Fruit fly (Drosophila melanogaster) whole organism, embryonic: Measurements from ENCODE around the gene CG15643.

Experiments
- Antp ChIP-seq: fragments of 200-800 bp; sonication (Bioruptor generic); optimal IDR thresholded peaks from 3 replicates; lab custom pipeline; 2016; ENCODE audit warnings: missing biosample characterization, missing genetic modification characterization
- Bdp1 ChIP-seq: fragments of 200-800 bp; sonication (Bioruptor generic); optimal IDR thresholded peaks from 3 replicates; lab custom pipeline; 2016; ENCODE audit warnings: missing biosample characterization, missing genetic modification characterization
- CG10209 ChIP-seq: fragments of 200-800 bp; sonication (Bioruptor generic); optimal IDR thresholded peaks from 3 replicates; lab custom pipeline; 2017; ENCODE audit warnings: missing biosample characterization, mild to moderate bottlenecking, missing genetic modification characterization, missing genetic modification reagents
- CG10274 ChIP-seq: fragments of 200-800 bp; sonication (Bioruptor generic); optimal IDR thresholded peaks from 3 replicates; lab custom pipeline; 2017; ENCODE audit warnings: missing biosample characterization, mild to moderate bottlenecking, missing genetic modification characterization
- CG10462 ChIP-seq: fragments of 200-800 bp; sonication (Bioruptor generic); optimal IDR thresholded peaks from 2 replicates; lab custom pipeline; 2016; ENCODE audit warnings: missing biosample characterization, missing genetic modification characterization
- CG11398 ChIP-seq: fragments of 200-800 bp; sonication (Bioruptor generic); optimal IDR thresholded peaks from 2 replicates; lab custom pipeline; 2016; ENCODE audit warnings: missing biosample characterization, missing genetic modification characterization
- CG12155 ChIP-seq: fragments of 200-800 bp; sonication (Bioruptor generic); optimal IDR thresholded peaks from 3 replicates; lab custom pipeline; 2016; ENCODE audit warnings: missing biosample characterization, missing genetic modification characterization
- CG13624 ChIP-seq: fragments of 200-800 bp; sonication (Bioruptor generic); optimal IDR thresholded peaks from 2 replicates; lab custom pipeline; 2016; ENCODE audit warnings: missing biosample characterization, missing genetic modification characterization
- CG14965 ChIP-seq: fragments of 200-800 bp; sonication (Bioruptor generic); optimal IDR thresholded peaks from 2 replicates; lab custom pipeline; 2016; ENCODE audit warnings: missing biosample characterization, missing genetic modification characterization, borderline replicate concordance
- CG16779 ChIP-seq: fragments of 200-800 bp; sonication (Bioruptor generic); IDR thresholded peaks from 2 replicates; pipeline ENCODE4 v1.3.6; 2022; ENCODE audit warnings: missing biosample characterization, missing genetic modification characterization
- CG17186 ChIP-seq: fragments of 200-800 bp; sonication (Bioruptor generic); optimal IDR thresholded peaks from 3 replicates; lab custom pipeline; 2017; ENCODE audit warnings: missing biosample characterization, missing genetic modification reagents, missing genetic modification characterization
- CG17385 ChIP-seq: fragments of 200-800 bp; sonication (Bioruptor generic); optimal IDR thresholded peaks from 3 replicates; lab custom pipeline; 2018; ENCODE audit warnings: missing biosample characterization, mild to moderate bottlenecking, missing genetic modification characterization
- CG1792 ChIP-seq: fragments of 200-800 bp; sonication (Bioruptor generic); optimal IDR thresholded peaks from 2 replicates; lab custom pipeline; 2016; ENCODE audit warnings: missing biosample characterization, missing genetic modification characterization
- CG2889 ChIP-seq: fragments of 200-800 bp; sonication (Bioruptor generic); IDR thresholded peaks from 3 replicates; pipeline ENCODE4 v1.3.6; 2022; ENCODE audit warnings: missing biosample characterization, missing genetic modification characterization
- CG30431 ChIP-seq: fragments of 200-800 bp; sonication (Bioruptor generic); optimal IDR thresholded peaks from 2 replicates; lab custom pipeline; 2017; ENCODE audit warnings: missing biosample characterization, missing genetic modification characterization
- CG32532 ChIP-seq: fragments of 200-800 bp; sonication (Bioruptor generic); IDR thresholded peaks from 2 replicates; pipeline ENCODE4 v1.3.6; 2022; ENCODE audit warnings: missing biosample characterization, missing genetic modification characterization
- CG3407 ChIP-seq: fragments of 200-800 bp; sonication (Bioruptor generic); optimal IDR thresholded peaks from 2 replicates; lab custom pipeline; 2018; ENCODE audit warnings: missing biosample characterization, mild to moderate bottlenecking, missing genetic modification characterization
- CG4707 ChIP-seq: fragments of 200-800 bp; sonication (Bioruptor generic); optimal IDR thresholded peaks from 2 replicates; lab custom pipeline; 2018; ENCODE audit warnings: missing biosample characterization, mild to moderate bottlenecking, missing genetic modification characterization, moderate library complexity
- CG5180 ChIP-seq: fragments of 200-800 bp; sonication (Bioruptor generic); optimal IDR thresholded peaks from 3 replicates; lab custom pipeline; 2017; ENCODE audit warnings: missing biosample characterization, missing genetic modification characterization, mild to moderate bottlenecking, moderate library complexity, missing genetic modification reagents
- CG6654 ChIP-seq: fragments of 200-800 bp; sonication (Bioruptor generic); optimal IDR thresholded peaks from 2 replicates; lab custom pipeline; 2017; ENCODE audit warnings: missing biosample characterization, mild to moderate bottlenecking, missing genetic modification characterization
- CG7839 ChIP-seq: fragments of 200-800 bp; sonication (Bioruptor generic); optimal IDR thresholded peaks from 3 replicates; lab custom pipeline; 2018; ENCODE audit warnings: missing biosample characterization, mild to moderate bottlenecking, missing genetic modification characterization, moderate library complexity
- CG7963 ChIP-seq: fragments of 200-800 bp; sonication (Bioruptor generic); IDR thresholded peaks from 3 replicates; pipeline ENCODE4 v1.3.6; 2022; ENCODE audit warnings: missing biosample characterization, missing genetic modification characterization; ENCODE audit not compliant: partially characterized antibody
- CG7987 ChIP-seq: fragments of 200-800 bp; sonication (Bioruptor generic); optimal IDR thresholded peaks from 2 replicates; lab custom pipeline; 2018; ENCODE audit warnings: missing biosample characterization, mild to moderate bottlenecking, missing genetic modification characterization, moderate library complexity
- CG9727 ChIP-seq: fragments of 200-800 bp; sonication (Bioruptor generic); optimal IDR thresholded peaks from 3 replicates; lab custom pipeline; 2017; ENCODE audit warnings: missing biosample characterization, mild to moderate bottlenecking, missing genetic modification characterization
- CkIIα-i1 ChIP-seq: fragments of 200-800 bp; sonication (Bioruptor generic); IDR thresholded peaks from 2 replicates; pipeline ENCODE4 v1.3.6; 2022; ENCODE audit warnings: missing biosample characterization, missing genetic modification characterization
- CoRest ChIP-seq: fragments of 200-800 bp; sonication (Bioruptor generic); optimal IDR thresholded peaks from 3 replicates; lab custom pipeline; 2018; ENCODE audit warnings: missing biosample characterization, mild to moderate bottlenecking, missing genetic modification characterization, moderate library complexity
- Fer3 ChIP-seq: fragments of 200-800 bp; sonication (Bioruptor generic); optimal IDR thresholded peaks from 2 replicates; lab custom pipeline; 2018; ENCODE audit warnings: missing biosample characterization, mild to moderate bottlenecking, missing genetic modification characterization, moderate library complexity
- HLH54F ChIP-seq: fragments of 200-800 bp; sonication (Bioruptor generic); optimal IDR thresholded peaks from 3 replicates; lab custom pipeline; 2016; ENCODE audit warnings: missing biosample characterization, missing genetic modification characterization
- Hand ChIP-seq: fragments of 200-800 bp; sonication (Bioruptor generic); optimal IDR thresholded peaks from 2 replicates; lab custom pipeline; 2017; ENCODE audit warnings: mild to moderate bottlenecking, missing biosample characterization, missing genetic modification reagents, missing genetic modification characterization
- Lim3 ChIP-seq: fragments of 200-800 bp; sonication (Bioruptor generic); IDR thresholded peaks from 2 replicates; pipeline ENCODE4 v1.3.6; 2022; ENCODE audit warnings: missing biosample characterization, missing genetic modification characterization
- MBD-R2 ChIP-seq: fragments of 200-800 bp; sonication (Bioruptor generic); IDR thresholded peaks from 2 replicates; pipeline ENCODE4 v1.3.6; 2022; ENCODE audit warnings: missing biosample characterization, missing genetic modification characterization
- NfI ChIP-seq: fragments of 200-800 bp; sonication (Bioruptor generic); optimal IDR thresholded peaks from 3 replicates; lab custom pipeline; 2018; ENCODE audit warnings: missing biosample characterization, mild to moderate bottlenecking, missing genetic modification characterization, moderate library complexity
- Poxn ChIP-seq: fragments of 200-800 bp; sonication (Bioruptor generic); IDR thresholded peaks from 2 replicates; pipeline ENCODE4 v1.3.6; 2022; ENCODE audit warnings: missing biosample characterization, missing genetic modification characterization
- Ptx1 ChIP-seq: fragments of 200-800 bp; sonication (Bioruptor generic); IDR thresholded peaks from 2 replicates; pipeline ENCODE4 v1.3.6; 2022; ENCODE audit warnings: missing biosample characterization, missing genetic modification characterization
- Six4 ChIP-seq: fragments of 200-800 bp; sonication (Bioruptor generic); optimal IDR thresholded peaks from 2 replicates; lab custom pipeline; 2016; ENCODE audit warnings: missing biosample characterization, missing genetic modification characterization
- al ChIP-seq: fragments of 200-800 bp; sonication (Bioruptor generic); IDR thresholded peaks from 2 replicates; pipeline ENCODE4 v1.3.6; 2022; ENCODE audit warnings: missing biosample characterization, missing genetic modification characterization
- ato ChIP-seq: fragments of 200-800 bp; sonication (Bioruptor generic); IDR thresholded peaks from 2 replicates; pipeline ENCODE4 v1.3.6; 2022; ENCODE audit warnings: missing biosample characterization, missing genetic modification characterization; ENCODE audit not compliant: partially characterized antibody
- cwo ChIP-seq: fragments of 200-800 bp; sonication (Bioruptor generic); optimal IDR thresholded peaks from 3 replicates; lab custom pipeline; 2017; ENCODE audit warnings: missing biosample characterization, missing genetic modification characterization, mild to moderate bottlenecking, moderate library complexity, missing genetic modification reagents
- dmrt99B ChIP-seq: fragments of 200-800 bp; sonication (Bioruptor generic); optimal IDR thresholded peaks from 2 replicates; lab custom pipeline; 2018; ENCODE audit warnings: missing biosample characterization, mild to moderate bottlenecking, missing genetic modification characterization, moderate library complexity
- eyg ChIP-seq: fragments of 200-800 bp; sonication (Bioruptor generic); optimal IDR thresholded peaks from 3 replicates; lab custom pipeline; 2016; ENCODE audit warnings: missing biosample characterization, missing genetic modification characterization
- fd3F ChIP-seq: fragments of 200-800 bp; sonication (Bioruptor generic); optimal IDR thresholded peaks from 2 replicates; lab custom pipeline; 2018; ENCODE audit warnings: missing biosample characterization, mild to moderate bottlenecking, missing genetic modification characterization, moderate library complexity
- gro ChIP-seq: fragments of 200-800 bp; sonication (Bioruptor generic); optimal IDR thresholded peaks from 2 replicates; lab custom pipeline; 2016; ENCODE audit warnings: missing biosample characterization, missing genetic modification characterization
- pb ChIP-seq: fragments of 200-800 bp; sonication (Bioruptor generic); optimal IDR thresholded peaks from 3 replicates; lab custom pipeline; 2016; ENCODE audit warnings: missing biosample characterization, missing genetic modification characterization
- prd ChIP-seq, 3 experiments: fragments of >200 bp in 2 of 3; fragments of 200-800 bp in 1 of 3; sonication (Bioruptor generic) in 1 of 3; optimal IDR thresholded peaks in 2 of 3; IDR thresholded peaks in 1 of 3; 2 replicates in 2 of 3; 3 replicates in 1 of 3; pipeline versions ENCODE4 v1.3.6 to Lab custom; 2017 to 2022; ENCODE audit warnings: missing biosample characterization in 1 of 3, missing genetic modification characterization in 1 of 3
- slou ChIP-seq: fragments of 200-800 bp; sonication (Bioruptor generic); optimal IDR thresholded peaks from 3 replicates; lab custom pipeline; 2016; ENCODE audit warnings: missing biosample characterization, missing genetic modification characterization
- toy ChIP-seq: fragments of 200-800 bp; sonication (Bioruptor generic); IDR thresholded peaks from 2 replicates; pipeline ENCODE4 v1.3.6; 2022; ENCODE audit warnings: missing biosample characterization, missing genetic modification characterization
- unc-4 ChIP-seq: fragments of 200-800 bp; sonication (Bioruptor generic); IDR thresholded peaks from 2 replicates; pipeline ENCODE4 v1.3.6; 2022; ENCODE audit warnings: missing biosample characterization, missing genetic modification characterization; ENCODE audit not compliant: partially characterized antibody
- z ChIP-seq: fragments of 200-800 bp; sonication (Bioruptor generic); IDR thresholded peaks from 3 replicates; pipeline ENCODE4 v1.3.6; 2022; ENCODE audit warnings: missing biosample characterization, missing genetic modification characterization
- zfh1 ChIP-seq: fragments of 200-800 bp; sonication (Bioruptor generic); IDR thresholded peaks from 3 replicates; pipeline ENCODE4 v1.3.6; 2022; ENCODE audit warnings: missing biosample characterization, missing genetic modification characterization

The CG15643 gene

dm6 chrX:15549055-15549454 is 22.9 kb downstream of the CG15643 start (continued):
- TF ChIP-seq CG16779 (GFP tag; lab: Robert Waterston, UW) (0 out of 2 replicates have a peak, but pooled peaks have one; percentile 52), CG17186 (GFP tag; lab: Kevin White, UChicago) (no peak), Bdp1 (peak; percentile 13), CG30431 (GFP tag; lab: Kevin White, UChicago) (peak; percentile 30), CG2889 (peak; percentile 62; the same call in 2 of the 3 replicates), toy (GFP tag; lab: Robert Waterston, UW) (peak; percentile 23; the same call in 1 of the 2 replicates), CG11398 (GFP tag; lab: Kevin White, UChicago) (peak; percentile 27), fd3F (peak; percentile 74), gro (GFP tag; lab: Kevin White, UChicago) (peak; percentile 66), prd (optimal IDR thresholded peaks at IDR 0.05; lab: Kevin White, UChicago) (no peak), prd (GFP tag; IDR thresholded peaks at IDR 0.05; lab: Robert Waterston, UW) (peak; percentile 80), MBD-R2 (peak; percentile 39; the same call in 1 of the 2 replicates), CG1792 (GFP tag; lab: Kevin White, UChicago) (peak; percentile 50), z (GFP tag; lab: Robert Waterston, UW) (no peak), Lim3 (0 out of 2 replicates have a peak, but pooled peaks have one; percentile 7), eyg (peak; percentile 36), CG10462 (GFP tag; lab: Kevin White, UChicago) (peak; percentile 29), CG9727 (peak; percentile 74), CG3407 (GFP tag; lab: Kevin White, UChicago) (peak; percentile 33), unc-4 (GFP tag; lab: Robert Waterston, UW) (no peak), pb (peak; percentile 57), HLH54F (GFP tag; lab: Kevin White, UChicago) (peak; percentile 64), Ptx1 (GFP tag; lab: Robert Waterston, UW) (peak; percentile 85), al (GFP tag; lab: Robert Waterston, UW) (peak; percentile 71), CG7987 (GFP tag; lab: Kevin White, UChicago) (no peak), CG10209 (GFP tag; lab: Kevin White, UChicago) (peak; percentile 73), CG14965 (GFP tag; lab: Kevin White, UChicago) (no peak), dmrt99B (tag; lab: Kevin White, UChicago) (peak; percentile 88), CG10274 (peak; percentile 53), CoRest (tag; lab: Kevin White, UChicago) (peak; percentile 87), Antp (GFP tag; lab: Kevin White, UChicago) (peak; percentile 66), Six4 (GFP tag; lab: Kevin White, UChicago) (peak; percentile 50), CG7963 (no peak), CG12155 (GFP tag; lab: Kevin White, UChicago) (peak; percentile 64), ato (GFP tag; lab: Robert Waterston, UW) (no peak), Fer3 (tag; lab: Kevin White, UChicago) (peak; percentile 79), CG7839 (tag; lab: Kevin White, UChicago) (peak; percentile 88), CG32532 (GFP tag; lab: Robert Waterston, UW) (peak; percentile 86), CG6654 (no peak), NfI (GFP tag; lab: Kevin White, UChicago) (peak; percentile 78), CG17385 (GFP tag; lab: Kevin White, UChicago) (peak; percentile 72), Poxn (GFP tag; lab: Robert Waterston, UW) (0 out of 2 replicates have a peak, but pooled peaks have one; percentile 44), CG13624 (GFP tag; lab: Kevin White, UChicago) (peak; percentile 72), CG4707 (GFP tag; lab: Kevin White, UChicago) (no peak), cwo (GFP tag; lab: Kevin White, UChicago) (peak; percentile 70), Hand (GFP tag; lab: Kevin White, UChicago) (peak; percentile 44), slou (GFP tag; lab: Kevin White, UChicago) (peak; percentile 16), zfh1 (GFP tag; lab: Robert Waterston, UW) (0 out of 3 replicates have a peak, but pooled peaks have one; percentile 52), CG5180 (GFP tag; lab: Kevin White, UChicago) (peak; percentile 73), CkIIα-i1 (no peak)
